Worm (Caenorhabditis elegans) whole organism, young adult: ENCODE results near the gene F07G6.10.

Experiments used
- B0261.1 ChIP-seq: sonication (generic microtip); optimal IDR thresholded peaks from 2 replicates; lab custom pipeline; 2016; ENCODE audit warnings: mild to moderate bottlenecking, missing genetic modification characterization, moderate library complexity, missing compliant biosample characterization
- F22D6.2 ChIP-seq: sonication (generic microtip); optimal IDR thresholded peaks from 2 replicates; lab custom pipeline; 2016; ENCODE audit warnings: mild to moderate bottlenecking, missing genetic modification characterization, missing compliant biosample characterization
- F49E8.2 ChIP-seq: sonication (generic microtip); optimal IDR thresholded peaks from 3 replicates; lab custom pipeline; 2017; ENCODE audit warnings: missing genetic modification characterization, mild to moderate bottlenecking, missing compliant biosample characterization, antibody characterized with exemption, moderate library complexity; ENCODE audit not compliant: insufficient read depth
- F57A8.1 ChIP-seq: fragments of 200-800 bp; sonication (Bioruptor generic); optimal IDR thresholded peaks from 2 replicates; lab custom pipeline; 2018; ENCODE audit warnings: mild to moderate bottlenecking, missing genetic modification characterization, moderate library complexity, missing compliant biosample characterization
- T07F8.4 ChIP-seq: sonication (generic microtip); optimal IDR thresholded peaks from 2 replicates; lab custom pipeline; 2016; ENCODE audit warnings: mild to moderate bottlenecking, missing genetic modification characterization, moderate library complexity, missing compliant biosample characterization
- Y53F4B.3 ChIP-seq: fragments of 200-800 bp; sonication (Bioruptor generic); IDR thresholded peaks from 2 replicates; pipeline ENCODE4 v1.3.6; 2022; ENCODE audit warnings: missing genetic modification reagents, missing genetic modification characterization, missing compliant biosample characterization
- Y53G8AR.9 ChIP-seq: fragments of 200-800 bp; sonication (Bioruptor generic); conservative IDR thresholded peaks from 2 replicates; pipeline ENCODE4 v1.3.6; 2022; ENCODE audit warnings: missing genetic modification reagents, missing genetic modification characterization, missing compliant biosample characterization
- Y56A3A.18 ChIP-seq: fragments of 200-800 bp; sonication (Bioruptor generic); IDR thresholded peaks from 2 replicates; pipeline ENCODE4 v1.3.6; 2022; ENCODE audit warnings: missing genetic modification reagents, missing genetic modification characterization, missing compliant biosample characterization
- ZK185.1 ChIP-seq: sonication (generic microtip); optimal IDR thresholded peaks from 2 replicates; lab custom pipeline; 2016; ENCODE audit warnings: mild to moderate bottlenecking, missing genetic modification characterization, missing compliant biosample characterization; ENCODE audit not compliant: poor library complexity, severe bottlenecking
- aptf-2 ChIP-seq: fragments of 200-800 bp; sonication (Bioruptor generic); conservative IDR thresholded peaks from 2 replicates; pipeline ENCODE4 v1.3.6; 2022; ENCODE audit warnings: missing genetic modification reagents, missing genetic modification characterization, missing compliant biosample characterization
- ccch-3 ChIP-seq: fragments of 200-800 bp; sonication (Bioruptor generic); optimal IDR thresholded peaks from 2 replicates; lab custom pipeline; 2018; ENCODE audit warnings: mild to moderate bottlenecking, missing genetic modification characterization, missing compliant biosample characterization
- cebp-2 ChIP-seq: fragments of 200-800 bp; sonication (Bioruptor generic); IDR thresholded peaks from 2 replicates; pipeline ENCODE4 v1.3.6; 2022; ENCODE audit warnings: missing genetic modification characterization, missing compliant biosample characterization
- dpff-1 ChIP-seq: sonication (generic microtip); optimal IDR thresholded peaks from 2 replicates; lab custom pipeline; 2017; ENCODE audit warnings: mild to moderate bottlenecking, missing genetic modification characterization, missing compliant biosample characterization
- ekl-4 ChIP-seq: fragments of 200-800 bp; sonication (Bioruptor generic); IDR thresholded peaks from 2 replicates; pipeline ENCODE4 v1.3.6; 2022; ENCODE audit warnings: missing genetic modification reagents, missing genetic modification characterization, missing compliant biosample characterization
- gei-17 ChIP-seq: fragments of 200-800 bp; sonication (Bioruptor generic); optimal IDR thresholded peaks from 2 replicates; lab custom pipeline; 2018; ENCODE audit warnings: mild to moderate bottlenecking, missing genetic modification characterization, missing compliant biosample characterization
- him-1 ChIP-seq: sonication (generic microtip); optimal IDR thresholded peaks from 2 replicates; lab custom pipeline; 2016; ENCODE audit warnings: missing genotype, missing genetic modification reagents, missing genetic modification characterization, missing compliant biosample characterization
- hmg-1.2 ChIP-seq: fragments of 200-800 bp; sonication (Bioruptor generic); IDR thresholded peaks from 2 replicates; pipeline ENCODE4 v1.3.6; 2022; ENCODE audit warnings: missing genetic modification reagents, missing genetic modification characterization, missing compliant biosample characterization
- hrde-1 ChIP-seq: sonication (generic microtip); optimal IDR thresholded peaks from 2 replicates; lab custom pipeline; 2016; ENCODE audit warnings: missing genetic modification characterization, mild to moderate bottlenecking, missing compliant biosample characterization, moderate library complexity, missing genotype, missing genetic modification reagents, borderline replicate concordance
- hsf-1 ChIP-seq: fragments of 200-800 bp; sonication (Bioruptor generic); IDR thresholded peaks from 2 replicates; pipeline ENCODE4 v1.3.6; 2022; ENCODE audit warnings: missing genetic modification reagents, missing genetic modification characterization, missing compliant biosample characterization
- lag-1 ChIP-seq: fragments of 200-800 bp; sonication (Bioruptor generic); IDR thresholded peaks from 2 replicates; pipeline ENCODE4 v1.3.6; 2022; ENCODE audit warnings: missing genetic modification reagents, missing genetic modification characterization, missing compliant biosample characterization
- lin-26 ChIP-seq: fragments of 200-800 bp; sonication (Bioruptor generic); IDR thresholded peaks from 2 replicates; pipeline ENCODE4 v1.3.6; 2022; ENCODE audit warnings: missing genetic modification reagents, missing genetic modification characterization, missing compliant biosample characterization
- madf-3 ChIP-seq: fragments of 200-800 bp; sonication (Bioruptor generic); IDR thresholded peaks from 2 replicates; pipeline ENCODE4 v1.3.6; 2022; ENCODE audit warnings: missing genetic modification reagents, missing genetic modification characterization, missing compliant biosample characterization
- mcd-1 ChIP-seq: fragments of 200-800 bp; sonication (Bioruptor generic); IDR thresholded peaks from 2 replicates; pipeline ENCODE4 v1.3.6; 2022; ENCODE audit warnings: missing genetic modification reagents, missing genetic modification characterization, missing compliant biosample characterization
- nfya-2 ChIP-seq: fragments of 200-800 bp; sonication (Bioruptor generic); IDR thresholded peaks from 2 replicates; pipeline ENCODE4 v1.3.6; 2022; ENCODE audit warnings: missing genetic modification reagents, missing genetic modification characterization, missing compliant biosample characterization
- nhr-179 ChIP-seq: sonication (generic microtip); optimal IDR thresholded peaks from 2 replicates; lab custom pipeline; 2016; ENCODE audit warnings: mild to moderate bottlenecking, missing genetic modification characterization, missing compliant biosample characterization
- nhr-80 ChIP-seq: sonication (generic microtip); optimal IDR thresholded peaks from 2 replicates; lab custom pipeline; 2016; ENCODE audit warnings: missing genetic modification characterization, missing compliant biosample characterization
- pbrm-1 ChIP-seq: fragments of 200-800 bp; sonication (Bioruptor generic); IDR thresholded peaks from 2 replicates; pipeline ENCODE4 v1.3.6; 2022; ENCODE audit warnings: missing genetic modification reagents, missing genetic modification characterization, missing compliant biosample characterization
- rpc-1 ChIP-seq, 2 experiments: fragments of 150-350 bp in 1 of 2; sonication (generic microtip) in 1 of 2; optimal IDR thresholded peaks; 2 replicates each; lab custom pipeline; 2014 to 2018; ENCODE audit warnings: missing biosample characterization in 1 of 2, missing genetic modification characterization in 1 of 2, missing genetic modification reagents in 1 of 2, missing genotype in 1 of 2
- snpc-1.3 ChIP-seq: sonication (generic microtip); optimal IDR thresholded peaks from 2 replicates; lab custom pipeline; 2017; ENCODE audit warnings: missing genetic modification characterization, mild to moderate bottlenecking, missing compliant biosample characterization, antibody characterized with exemption, moderate library complexity, missing genotype, missing genetic modification reagents; ENCODE audit not compliant: insufficient read depth
- snpc-3.4 ChIP-seq: sonication (generic microtip); optimal IDR thresholded peaks from 2 replicates; lab custom pipeline; 2017; ENCODE audit warnings: missing genetic modification characterization, mild to moderate bottlenecking, missing compliant biosample characterization, antibody characterized with exemption, moderate library complexity, missing genotype, missing genetic modification reagents
- somi-1 ChIP-seq: fragments of 200-800 bp; sonication (Bioruptor generic); optimal IDR thresholded peaks from 2 replicates; lab custom pipeline; 2018; ENCODE audit warnings: mild to moderate bottlenecking, missing genetic modification characterization, missing compliant biosample characterization
- tbp1 ChIP-seq: fragments of 200-800 bp; sonication (Bioruptor generic); optimal IDR thresholded peaks from 2 replicates; lab custom pipeline; 2018; ENCODE audit warnings: mild to moderate bottlenecking, missing genetic modification characterization, missing compliant biosample characterization
- tlf-1 ChIP-seq: fragments of 200-800 bp; sonication (Bioruptor generic); optimal IDR thresholded peaks from 2 replicates; lab custom pipeline; 2018; ENCODE audit warnings: mild to moderate bottlenecking, missing genetic modification characterization, missing compliant biosample characterization
- unc-130 ChIP-seq: sonication (generic microtip); optimal IDR thresholded peaks from 2 replicates; lab custom pipeline; 2016; ENCODE audit warnings: missing genetic modification reagents, missing genetic modification characterization, missing compliant biosample characterization
- zim-3 ChIP-seq: sonication (generic microtip); optimal IDR thresholded peaks from 2 replicates; lab custom pipeline; 2017; ENCODE audit warnings: mild to moderate bottlenecking, missing genetic modification characterization, moderate library complexity, missing compliant biosample characterization
- ztf-28 ChIP-seq: fragments of 200-800 bp; sonication (Bioruptor generic); IDR thresholded peaks from 2 replicates; pipeline ENCODE4 v1.3.6; 2022; ENCODE audit warnings: missing genetic modification reagents, missing genetic modification characterization, missing compliant biosample characterization
- ztf-3 ChIP-seq: fragments of 200-800 bp; sonication (Bioruptor generic); optimal IDR thresholded peaks from 2 replicates; lab custom pipeline; 2018; ENCODE audit warnings: mild to moderate bottlenecking, missing genetic modification characterization, missing compliant biosample characterization

F07G6.10 gene

ce11 chrX:1707270-1707669 is 30.4 kb upstream of the F07G6.10 start:
- peak; percentile 22 for TF ChIP-seq rpc-1 (optimal IDR thresholded peaks at IDR 0.05; lab: Kevin White, UChicago)
- peak; percentile 65 for TF ChIP-seq rpc-1 (tag; optimal IDR thresholded peaks at IDR 0.05; lab: Kevin White, UChicago)
- peak; percentile 81 for TF ChIP-seq tbp1 (GFP tag; lab: Kevin White, UChicago)
- TF ChIP-seq B0261.1, result peak; percentile 59
- peak; percentile 53; the same call in 1 of the 2 replicates for TF ChIP-seq lin-26

DNA sequence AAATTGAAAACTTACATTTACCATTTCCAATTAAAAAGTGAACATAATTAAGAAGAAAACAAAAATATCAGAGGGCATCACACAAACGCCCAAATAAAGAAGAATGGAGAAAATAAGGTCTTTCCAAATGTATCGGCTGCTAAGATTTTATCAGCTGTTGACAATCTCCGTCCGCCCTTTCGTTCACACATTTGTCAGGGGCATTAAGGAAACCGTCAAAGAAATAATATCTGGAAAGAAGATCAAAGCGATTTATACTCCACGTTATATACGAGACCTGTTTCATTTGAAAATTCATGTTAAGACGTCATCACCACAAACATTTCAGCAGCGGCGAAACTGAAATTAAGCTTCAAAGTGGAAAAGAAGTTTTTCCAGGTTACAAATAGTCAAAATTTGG is 25.2 kb upstream of the F07G6.10 start, which contains the start of gene fbxa-52:
Gene fbxa-52 (minus strand): TSS at position 101 of the 400 bp plus-strand sequence.
- TF ChIP-seq F49E8.2 (tag; lab: Kevin White, UChicago), result no peak
- no peak for TF ChIP-seq Y53G8AR.9
- no peak for TF ChIP-seq hsf-1
- TF ChIP-seq nhr-179 (tag; lab: Kevin White, UChicago), result no peak
- no peak for TF ChIP-seq F22D6.2 (tag; lab: Kevin White, UChicago)
- TF ChIP-seq madf-3 (GFP tag; lab: Robert Waterston, UW), result no peak
- TF ChIP-seq snpc-3.4, result no peak
- TF ChIP-seq ekl-4, result no peak
- TF ChIP-seq somi-1, result no peak

DNA sequence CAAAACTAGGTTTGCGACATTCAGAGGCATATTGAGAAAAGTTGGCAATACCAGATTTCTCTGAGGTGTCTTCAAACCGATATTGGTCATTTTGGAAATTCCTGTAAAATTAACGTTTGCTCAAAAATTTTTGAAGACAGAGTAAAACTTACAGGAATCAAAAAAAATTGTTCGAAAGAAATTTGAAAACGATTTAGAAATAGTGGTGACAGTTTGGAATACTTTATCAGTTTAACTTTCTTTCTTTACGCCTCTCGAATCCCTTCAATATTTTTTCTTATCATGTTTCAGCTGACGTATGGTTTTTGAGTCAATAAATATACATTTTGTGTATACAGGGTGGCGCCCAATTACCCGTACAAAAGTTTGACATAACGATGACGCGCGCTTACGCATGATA is 19.2 kb upstream of the F07G6.10 start, which contains the start of gene fbxa-53:
Gene fbxa-53 (minus strand): TSS at position 101 of the 400 bp plus-strand sequence.
- TF ChIP-seq lag-1 (GFP tag; lab: Robert Waterston, UW) (no peak), ccch-3 (GFP tag; lab: Kevin White, UChicago) (no peak), snpc-1.3 (no peak), dpff-1 (tag; lab: Kevin White, UChicago) (no peak), hrde-1 (tag; lab: Kevin White, UChicago) (no peak), F22D6.2 (tag; lab: Kevin White, UChicago) (no peak), hmg-1.2 (no peak), gei-17 (GFP tag; lab: Kevin White, UChicago) (no peak), ZK185.1 (tag; lab: Kevin White, UChicago) (no peak), cebp-2 (GFP tag; lab: Robert Waterston, UW) (no peak), pbrm-1 (no peak), zim-3 (tag; lab: Kevin White, UChicago) (no peak), him-1 (tag; lab: Kevin White, UChicago) (no peak)

DNA sequence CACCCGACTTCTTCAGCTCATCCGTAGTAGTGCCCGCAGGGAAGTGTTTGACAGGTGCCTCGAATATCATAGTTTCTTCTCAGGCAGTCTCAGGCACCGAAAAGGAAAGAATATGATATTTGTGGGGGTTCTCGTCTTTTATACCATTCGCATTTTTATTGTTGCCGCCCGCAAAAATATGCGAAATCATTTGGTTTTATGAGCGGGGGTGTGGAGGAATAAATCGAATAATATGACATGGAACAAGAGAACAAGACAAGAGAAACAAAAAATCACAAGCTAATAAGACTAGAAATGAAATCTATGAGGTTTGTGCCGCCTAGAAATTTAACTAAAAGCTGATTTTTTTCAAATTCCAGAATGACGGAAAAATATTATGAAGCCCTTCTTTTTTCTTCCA is 17.3 kb upstream of the F07G6.10 start, which contains the start of gene F07G6.8:
Gene F07G6.8 (minus strand): TSS at position 101 of the 400 bp plus-strand sequence.
- TF ChIP-seq T07F8.4 (tag; lab: Kevin White, UChicago), result no peak
- no peak for TF ChIP-seq tlf-1
- no peak for TF ChIP-seq ztf-3
- TF ChIP-seq mcd-1, result no peak
- no peak for TF ChIP-seq nhr-80
- no peak for TF ChIP-seq ztf-28 (GFP tag; lab: Robert Waterston, UW)
- no peak for TF ChIP-seq madf-3 (GFP tag; lab: Robert Waterston, UW)
- no peak for TF ChIP-seq snpc-1.3
- TF ChIP-seq unc-130 (GFP tag; lab: Kevin White, UChicago), result no peak
- no peak for TF ChIP-seq Y53F4B.3 (GFP tag; lab: Robert Waterston, UW)
- no peak for TF ChIP-seq F57A8.1 (GFP tag; lab: Kevin White, UChicago)
- no peak for TF ChIP-seq Y56A3A.18 (GFP tag; lab: Robert Waterston, UW)
- TF ChIP-seq ZK185.1 (tag; lab: Kevin White, UChicago), result no peak
- no peak for TF ChIP-seq F22D6.2 (tag; lab: Kevin White, UChicago)
- TF ChIP-seq aptf-2, result no peak
- no peak for TF ChIP-seq nfya-2 (GFP tag; lab: Robert Waterston, UW)
